Fruit fly (Drosophila melanogaster) whole organism, prepupa: ENCODE measurements around the gene CG9921.

Source experiments
- Blimp-1 ChIP-seq: fragments of 200-800 bp; sonication (Bioruptor generic); optimal IDR thresholded peaks from 3 replicates; lab custom pipeline; 2017; ENCODE audit warnings: missing biosample characterization, missing genetic modification characterization, mild to moderate bottlenecking, moderate library complexity, missing genetic modification reagents
- CG3919 ChIP-seq: fragments of 200-800 bp; sonication (Bioruptor generic); optimal IDR thresholded peaks from 3 replicates; lab custom pipeline; 2016; ENCODE audit warnings: missing biosample characterization, missing genetic modification characterization
- CG6163 ChIP-seq: fragments of 200-800 bp; sonication (Bioruptor generic); IDR thresholded peaks from 3 replicates; pipeline ENCODE4 v1.3.6; 2022; ENCODE audit warnings: missing biosample characterization, missing genetic modification characterization
- Hr39 ChIP-seq: fragments of 200-800 bp; sonication (Bioruptor generic); optimal IDR thresholded peaks from 2 replicates; lab custom pipeline; 2016; ENCODE audit warnings: missing biosample characterization, missing genetic modification characterization
- fkh ChIP-seq: fragments of 200-800 bp; sonication (Bioruptor generic); optimal IDR thresholded peaks from 3 replicates; lab custom pipeline; 2017; ENCODE audit warnings: missing biosample characterization, mild to moderate bottlenecking, missing genetic modification characterization, moderate library complexity

- TF ChIP-seq fkh (GFP tag; lab: Kevin White, UChicago) (no peak), CG6163 (no peak), Hr39 (GFP tag; lab: Kevin White, UChicago) (no peak), CG3919 (no peak), Blimp-1 (GFP tag; lab: Kevin White, UChicago) (no peak)
Measured at dm6 chrX:16323063-16323462, 10.3 kb downstream of the CG9921 start, which contains the start of the genes CG9917 and CG32579.
